2 worm cellular contexts compared by ENCODE assay signal in the genomic region with DNA sequence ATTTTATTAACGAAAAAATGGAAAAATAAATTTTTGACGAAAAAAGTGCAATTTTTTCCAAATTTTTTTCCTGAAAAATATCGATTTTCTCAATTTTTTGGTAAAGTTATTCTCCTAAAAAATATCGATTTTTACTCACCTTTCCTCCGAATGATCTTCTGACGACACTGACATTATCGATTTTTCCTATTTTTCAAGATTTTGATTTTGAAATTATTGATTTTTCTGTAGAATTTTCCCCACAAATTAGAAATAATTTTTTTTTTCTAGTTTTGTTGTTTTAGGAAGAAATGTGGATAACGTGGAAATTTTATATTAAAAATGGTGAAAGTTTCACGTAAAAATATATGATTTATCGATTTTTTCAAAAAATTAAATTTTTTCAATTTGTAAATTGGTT.
TF ChIP-seq lines count a peak whose summit lies in the region.

No protein-coding gene starts in this region.

TF ChIP-seq in whole organism, L3 larva, 47 proteins besides CTCF, POLR2A, EP300 and RAD21:
- TF ChIP-seq unc-62 (GFP tag; optimal IDR thresholded peaks at IDR 0.05; lab: Kevin White, UChicago): no peak
- peak; percentile 86 for TF ChIP-seq ceh-28 (tag; optimal IDR thresholded peaks at IDR 0.05; lab: Kevin White, UChicago)
- no peak for TF ChIP-seq snpc-4 (tag; optimal IDR thresholded peaks at IDR 0.05; lab: Kevin White, UChicago)

TF ChIP-seq in whole organism, L4 larva, 104 proteins besides CTCF, POLR2A, EP300 and RAD21:
- TF ChIP-seq lin-1 (GFP tag; IDR thresholded peaks at IDR 0.05; lab: Robert Waterston, UW) (no peak), aha-1 (tag; lab: Kevin White, UChicago) (no peak), ceh-82 (tag; optimal IDR thresholded peaks at IDR 0.05; lab: Kevin White, UChicago) (no peak), ceh-28 (tag; optimal IDR thresholded peaks at IDR 0.05; lab: Kevin White, UChicago) (peak; percentile 89), lin-13 (GFP tag; optimal IDR thresholded peaks at IDR 0.05; lab: Kevin White, UChicago) (no peak), lim-7 (GFP tag; IDR thresholded peaks at IDR 0.05; lab: Robert Waterston, UW) (no peak)

Comparison
In these comparisons a context has a peak if more than half of its experiments do, and no peak if none do; other contexts are left out.
1. Of the 28 proteins assayed by ChIP-seq in both whole organism, L4 larva and whole organism, L3 larva: peak only in whole organism, L4 larva: none; only in whole organism, L3 larva: none; in both: ceh-28; in neither: 27.